Worm (Caenorhabditis elegans) whole organism, late embryonic: ENCODE data around the gene samp-1.

Experiments
- C08G9.2 ChIP-seq: sonication (generic microtip); optimal IDR thresholded peaks from 2 replicates; lab custom pipeline; 2016; ENCODE audit warnings: mild to moderate bottlenecking, missing genetic modification characterization, moderate library complexity, missing compliant biosample characterization
- C38D4.7 ChIP-seq: fragments of 200-800 bp; sonication (Bioruptor generic); optimal IDR thresholded peaks from 2 replicates; lab custom pipeline; 2018; ENCODE audit warnings: mild to moderate bottlenecking, missing genetic modification characterization, moderate library complexity, missing compliant biosample characterization
- F13H6.1 ChIP-seq: sonication (generic microtip); optimal IDR thresholded peaks from 2 replicates; lab custom pipeline; 2016; ENCODE audit warnings: missing genetic modification characterization, missing compliant biosample characterization
- K02D7.2 ChIP-seq: sonication (generic microtip); optimal IDR thresholded peaks from 2 replicates; lab custom pipeline; 2017; ENCODE audit warnings: mild to moderate bottlenecking, missing genetic modification characterization, missing compliant biosample characterization
- K09A11.1 ChIP-seq: sonication (generic microtip); optimal IDR thresholded peaks from 2 replicates; lab custom pipeline; 2017; ENCODE audit warnings: antibody characterized with exemption, mild to moderate bottlenecking, missing genetic modification characterization, missing compliant biosample characterization; ENCODE audit not compliant: insufficient read depth
- Y22D7AL.16 ChIP-seq: sonication (generic microtip); optimal IDR thresholded peaks from 2 replicates; lab custom pipeline; 2016; ENCODE audit warnings: missing genetic modification characterization, missing compliant biosample characterization
- ahr-1 ChIP-seq: sonication (generic microtip); optimal IDR thresholded peaks from 2 replicates; lab custom pipeline; 2016; ENCODE audit warnings: missing genetic modification characterization, missing compliant biosample characterization
- ama-1 ChIP-seq: fragments of 150-350 bp; optimal IDR thresholded peaks from 2 replicates; lab custom pipeline; 2014
- ceh-18 ChIP-seq: sonication (generic microtip); optimal IDR thresholded peaks from 2 replicates; lab custom pipeline; 2016; ENCODE audit warnings: missing genetic modification characterization, missing compliant biosample characterization
- ceh-2 ChIP-seq: sonication (generic microtip); optimal IDR thresholded peaks from 2 replicates; lab custom pipeline; 2016; ENCODE audit warnings: missing genotype, missing genetic modification characterization, missing compliant biosample characterization
- ceh-30 ChIP-seq: fragments of 150-350 bp; optimal IDR thresholded peaks from 2 replicates; lab custom pipeline; 2014; ENCODE audit warnings: missing biosample characterization, missing genetic modification characterization
- ceh-31 ChIP-seq: sonication (generic microtip); optimal IDR thresholded peaks from 2 replicates; lab custom pipeline; 2016; ENCODE audit warnings: missing genetic modification characterization, missing compliant biosample characterization
- ceh-34 ChIP-seq: sonication (generic microtip); optimal IDR thresholded peaks from 2 replicates; lab custom pipeline; 2016; ENCODE audit warnings: mild to moderate bottlenecking, missing genetic modification characterization, missing compliant biosample characterization
- ceh-45 ChIP-seq: fragments of 200-800 bp; sonication (Bioruptor generic); IDR thresholded peaks from 2 replicates; pipeline ENCODE4 v1.3.6; 2022; ENCODE audit warnings: missing genetic modification reagents, missing genetic modification characterization, missing compliant biosample characterization
- ceh-48 ChIP-seq: sonication (generic microtip); optimal IDR thresholded peaks from 2 replicates; lab custom pipeline; 2016; ENCODE audit warnings: missing genetic modification characterization, inconsistent platforms, missing compliant biosample characterization
- ceh-6 ChIP-seq: fragments of 200-800 bp; sonication (Bioruptor generic); optimal IDR thresholded peaks from 2 replicates; lab custom pipeline; 2018; ENCODE audit warnings: mild to moderate bottlenecking, missing genetic modification characterization, missing compliant biosample characterization
- che-1 ChIP-seq: sonication (generic microtip); optimal IDR thresholded peaks from 2 replicates; lab custom pipeline; 2016; ENCODE audit warnings: mild to moderate bottlenecking, missing genetic modification characterization, missing compliant biosample characterization
- dmd-4 ChIP-seq: sonication (generic microtip); optimal IDR thresholded peaks from 2 replicates; lab custom pipeline; 2016; ENCODE audit warnings: borderline replicate concordance, missing genetic modification characterization, missing compliant biosample characterization
- dve-1 ChIP-seq: sonication (generic microtip); optimal IDR thresholded peaks from 2 replicates; lab custom pipeline; 2017; ENCODE audit warnings: antibody characterized with exemption, mild to moderate bottlenecking, missing genetic modification characterization, missing compliant biosample characterization
- elt-2 ChIP-seq: sonication (generic microtip); optimal IDR thresholded peaks from 2 replicates; lab custom pipeline; 2016; ENCODE audit warnings: missing genetic modification reagents, missing genetic modification characterization, missing compliant biosample characterization
- ets-4 ChIP-seq: sonication (generic microtip); optimal IDR thresholded peaks from 2 replicates; lab custom pipeline; 2016; ENCODE audit warnings: missing genetic modification characterization, missing compliant biosample characterization
- fax-1 ChIP-seq: sonication (generic microtip); optimal IDR thresholded peaks from 2 replicates; lab custom pipeline; 2016; ENCODE audit warnings: missing genotype, missing genetic modification characterization, missing compliant biosample characterization
- fkh-6 ChIP-seq: sonication (generic microtip); optimal IDR thresholded peaks from 2 replicates; lab custom pipeline; 2016; ENCODE audit warnings: missing genetic modification characterization, missing compliant biosample characterization
- hlh-15 ChIP-seq: sonication (generic microtip); optimal IDR thresholded peaks from 2 replicates; lab custom pipeline; 2016; ENCODE audit warnings: missing genetic modification characterization, missing compliant biosample characterization
- hlh-30 ChIP-seq: sonication (generic microtip); optimal IDR thresholded peaks from 2 replicates; lab custom pipeline; 2017; ENCODE audit warnings: antibody characterized with exemption, missing genetic modification characterization, missing compliant biosample characterization; ENCODE audit not compliant: insufficient read depth
- hlh-8 ChIP-seq: sonication (generic microtip); optimal IDR thresholded peaks from 2 replicates; lab custom pipeline; 2016; ENCODE audit warnings: missing genotype, missing genetic modification characterization, missing compliant biosample characterization
- lim-6 ChIP-seq: sonication (generic microtip); optimal IDR thresholded peaks from 2 replicates; lab custom pipeline; 2016; ENCODE audit warnings: missing genetic modification characterization, missing compliant biosample characterization
- lin-11 ChIP-seq: fragments of 200-800 bp; sonication (Bioruptor generic); optimal IDR thresholded peaks from 2 replicates; lab custom pipeline; 2018; ENCODE audit warnings: mild to moderate bottlenecking, missing genetic modification characterization, missing compliant biosample characterization
- mec-3 ChIP-seq: sonication (generic microtip); optimal IDR thresholded peaks from 2 replicates; lab custom pipeline; 2016; ENCODE audit warnings: borderline replicate concordance, missing genetic modification characterization, missing compliant biosample characterization
- nfya-1 ChIP-seq: sonication (generic microtip); optimal IDR thresholded peaks from 2 replicates; lab custom pipeline; 2017; ENCODE audit warnings: missing genetic modification characterization, mild to moderate bottlenecking, missing compliant biosample characterization, antibody characterized with exemption, moderate library complexity
- nhr-232 ChIP-seq: sonication (generic microtip); optimal IDR thresholded peaks from 2 replicates; lab custom pipeline; 2016; ENCODE audit warnings: missing genetic modification characterization, missing compliant biosample characterization
- pat-9 ChIP-seq: fragments of 200-800 bp; sonication (Bioruptor generic); optimal IDR thresholded peaks from 2 replicates; lab custom pipeline; 2018; ENCODE audit warnings: mild to moderate bottlenecking, missing genetic modification characterization, moderate library complexity, missing compliant biosample characterization
- pha-2 ChIP-seq: sonication (generic microtip); optimal IDR thresholded peaks from 2 replicates; lab custom pipeline; 2017; ENCODE audit warnings: mild to moderate bottlenecking, missing genetic modification characterization, missing compliant biosample characterization
- pha-4 ChIP-seq: fragments of 150-350 bp; optimal IDR thresholded peaks from 2 replicates; lab custom pipeline; 2018; ENCODE audit warnings: missing biosample characterization, missing genetic modification reagents, missing genetic modification characterization
- sox-4 ChIP-seq: sonication (generic microtip); optimal IDR thresholded peaks from 2 replicates; lab custom pipeline; 2017; ENCODE audit warnings: mild to moderate bottlenecking, missing genetic modification characterization, inconsistent platforms, missing compliant biosample characterization
- syd-9 ChIP-seq: sonication (generic microtip); optimal IDR thresholded peaks from 2 replicates; lab custom pipeline; 2016; ENCODE audit warnings: mild to moderate bottlenecking, missing genetic modification characterization, moderate library complexity, missing compliant biosample characterization
- tbx-2 ChIP-seq: sonication (generic microtip); optimal IDR thresholded peaks from 2 replicates; lab custom pipeline; 2016; ENCODE audit warnings: missing genetic modification characterization, missing compliant biosample characterization
- tbx-7 ChIP-seq: sonication (generic microtip); optimal IDR thresholded peaks from 2 replicates; lab custom pipeline; 2016; ENCODE audit warnings: missing genotype, missing genetic modification characterization, missing compliant biosample characterization
- unc-42 ChIP-seq: sonication (generic microtip); optimal IDR thresholded peaks from 2 replicates; lab custom pipeline; 2016; ENCODE audit warnings: missing genotype, missing genetic modification characterization, missing compliant biosample characterization
- unc-55 ChIP-seq: sonication (generic microtip); optimal IDR thresholded peaks from 2 replicates; lab custom pipeline; 2017; ENCODE audit warnings: missing biosample characterization, missing genetic modification reagents, missing genetic modification characterization
- unc-86 ChIP-seq: sonication (generic microtip); optimal IDR thresholded peaks from 2 replicates; lab custom pipeline; 2016; ENCODE audit warnings: missing genetic modification characterization, missing compliant biosample characterization

The samp-1 gene

ce11 chrII:11301059-11301458 is 1.6 kb upstream of the samp-1 start, which contains the start of gene raga-1:
TSS of gene raga-1 (plus strand) at chrII:11301359.
- TF ChIP-seq dmd-4 (tag; lab: Kevin White, UChicago) (no peak), hlh-15 (tag; lab: Kevin White, UChicago) (no peak), che-1 (tag; lab: Kevin White, UChicago) (no peak), hlh-30 (no peak), pha-2 (tag; lab: Kevin White, UChicago) (no peak), ceh-18 (tag; lab: Kevin White, UChicago) (no peak), lim-6 (no peak), C08G9.2 (tag; lab: Kevin White, UChicago) (no peak), K09A11.1 (tag; lab: Kevin White, UChicago) (no peak), ahr-1 (tag; lab: Kevin White, UChicago) (no peak), K02D7.2 (no peak), tbx-2 (tag; lab: Kevin White, UChicago) (no peak), pha-4 (tag; lab: Kevin White, UChicago) (no peak)

- TF ChIP-seq fkh-6 (tag; lab: Kevin White, UChicago) (no peak), tbx-7 (no peak), F13H6.1 (no peak), pha-4 (tag; lab: Kevin White, UChicago) (no peak), ceh-31 (tag; lab: Kevin White, UChicago) (peak; percentile 27), sox-4 (tag; lab: Kevin White, UChicago) (no peak), mec-3 (tag; lab: Kevin White, UChicago) (no peak), fax-1 (tag; lab: Kevin White, UChicago) (no peak), ceh-18 (tag; lab: Kevin White, UChicago) (peak; percentile 21), ceh-34 (tag; lab: Kevin White, UChicago) (peak; percentile 52), lin-11 (tag; lab: Kevin White, UChicago) (no peak), Y22D7AL.16 (no peak), unc-42 (tag; lab: Kevin White, UChicago) (peak; percentile 16), ets-4 (tag; lab: Kevin White, UChicago) (no peak), hlh-30 (peak; percentile 7), nfya-1 (tag; lab: Kevin White, UChicago) (peak; percentile 35), hlh-8 (tag; lab: Kevin White, UChicago) (no peak), hlh-15 (tag; lab: Kevin White, UChicago) (no peak), elt-2 (tag; lab: Kevin White, UChicago) (no peak), ama-1 (lab: Kevin White, UChicago) (no peak), ceh-48 (tag; lab: Kevin White, UChicago) (no peak), tbx-2 (tag; lab: Kevin White, UChicago) (peak; percentile 37), ceh-30 (no peak), dve-1 (tag; lab: Kevin White, UChicago) (no peak), syd-9 (tag; lab: Kevin White, UChicago) (no peak), K02D7.2 (no peak), pat-9 (tag; lab: Kevin White, UChicago) (no peak), C38D4.7 (GFP tag; lab: Kevin White, UChicago) (no peak), unc-86 (tag; lab: Kevin White, UChicago) (no peak)
Measured at ce11 chrII:11305627-11306449, 3.1 kb downstream of the samp-1 start, which contains the start of gene rsf-1. TSS of gene rsf-1 (plus strand) at chrII:11306399.

DNA sequence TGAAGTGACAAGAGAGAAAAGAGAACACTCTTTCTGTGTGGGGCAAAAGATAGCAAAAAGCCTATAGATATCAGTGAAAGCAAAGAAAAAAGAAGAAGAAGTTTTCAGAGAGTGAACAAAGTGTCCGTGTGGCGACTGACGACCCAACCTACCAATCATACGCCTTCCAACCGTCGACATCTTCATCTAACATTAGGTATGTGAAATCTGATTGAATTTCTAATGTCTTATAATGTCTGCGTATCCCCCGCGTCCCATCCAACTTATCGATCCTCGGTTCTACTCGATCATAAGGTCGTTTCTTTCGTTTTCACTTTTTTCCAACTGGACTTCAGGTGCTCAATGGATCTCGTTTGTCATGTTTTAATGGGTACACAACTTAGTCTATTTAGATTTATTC is 4.6 kb downstream of the samp-1 start:
- no peak for TF ChIP-seq lim-6
- TF ChIP-seq unc-55 (GFP tag; lab: Kevin White, UChicago) = no peak
- no peak for TF ChIP-seq nhr-232 (tag; lab: Kevin White, UChicago)
- no peak for TF ChIP-seq ceh-45 (GFP tag; lab: Robert Waterston, UW)
- no peak for TF ChIP-seq ceh-2
- TF ChIP-seq unc-42 (tag; lab: Kevin White, UChicago) = no peak
- no peak for TF ChIP-seq ceh-6 (GFP tag; lab: Kevin White, UChicago)
- TF ChIP-seq mec-3 (tag; lab: Kevin White, UChicago) = no peak
- no peak for TF ChIP-seq F13H6.1
